Fruit fly (Drosophila melanogaster) whole organism, embryonic: ENCODE results near the gene Nlg2.

Experiments
- Aef1 ChIP-seq: fragments of 200-800 bp; sonication (Bioruptor generic); IDR thresholded peaks from 3 replicates; pipeline ENCODE4 v1.3.6; 2022; ENCODE audit warnings: missing biosample characterization, missing genetic modification characterization
- Atf6 ChIP-seq: fragments of 200-800 bp; sonication (Bioruptor generic); IDR thresholded peaks from 2 replicates; pipeline ENCODE4 v1.3.6; 2022; ENCODE audit warnings: missing biosample characterization, missing genetic modification characterization
- CG10321 ChIP-seq: fragments of 200-800 bp; sonication (Bioruptor generic); IDR thresholded peaks from 2 replicates; pipeline ENCODE4 v1.3.6; 2022; ENCODE audit warnings: missing biosample characterization, missing genetic modification characterization
- CG11398 ChIP-seq: fragments of 200-800 bp; sonication (Bioruptor generic); optimal IDR thresholded peaks from 2 replicates; lab custom pipeline; 2016; ENCODE audit warnings: missing biosample characterization, missing genetic modification characterization
- CG12236 ChIP-seq: fragments of 200-800 bp; sonication (Bioruptor generic); optimal IDR thresholded peaks from 2 replicates; lab custom pipeline; 2016; ENCODE audit warnings: missing biosample characterization, missing genetic modification characterization
- CG12391 ChIP-seq: fragments of 200-800 bp; sonication (Bioruptor generic); optimal IDR thresholded peaks from 3 replicates; lab custom pipeline; 2018; ENCODE audit warnings: missing biosample characterization, mild to moderate bottlenecking, missing genetic modification characterization, moderate library complexity
- CG14441 ChIP-seq: fragments of 200-800 bp; sonication (Bioruptor generic); IDR thresholded peaks from 2 replicates; pipeline ENCODE4 v1.3.6; 2022; ENCODE audit warnings: missing biosample characterization, missing genetic modification characterization
- CG14710 ChIP-seq: fragments of 200-800 bp; sonication (Bioruptor generic); optimal IDR thresholded peaks from 3 replicates; lab custom pipeline; 2019; ENCODE audit warnings: missing biosample characterization, mild to moderate bottlenecking, missing genetic modification characterization, moderate library complexity
- CG14965 ChIP-seq: fragments of 200-800 bp; sonication (Bioruptor generic); optimal IDR thresholded peaks from 2 replicates; lab custom pipeline; 2016; ENCODE audit warnings: missing biosample characterization, missing genetic modification characterization, borderline replicate concordance
- CG1529 ChIP-seq: fragments of 200-800 bp; sonication (Bioruptor generic); optimal IDR thresholded peaks from 3 replicates; lab custom pipeline; 2018; ENCODE audit warnings: missing biosample characterization, missing genetic modification characterization
- CG1602 ChIP-seq: fragments of 200-800 bp; sonication (Bioruptor generic); optimal IDR thresholded peaks from 3 replicates; lab custom pipeline; 2016; ENCODE audit warnings: missing biosample characterization, missing genetic modification characterization
- CG16813 ChIP-seq: fragments of 200-800 bp; sonication (Bioruptor generic); IDR thresholded peaks from 3 replicates; pipeline ENCODE4 v1.3.6; 2022; ENCODE audit warnings: missing biosample characterization, missing genetic modification characterization; ENCODE audit not compliant: partially characterized antibody
- CG17829 ChIP-seq: fragments of 200-800 bp; optimal IDR thresholded peaks from 2 replicates; lab custom pipeline; 2019; ENCODE audit warnings: missing biosample characterization, mild to moderate bottlenecking, missing genetic modification characterization, moderate library complexity
- CG18476 ChIP-seq: fragments of 200-800 bp; sonication (Bioruptor generic); optimal IDR thresholded peaks from 2 replicates; lab custom pipeline; 2016; ENCODE audit warnings: missing biosample characterization, mild to moderate bottlenecking, missing genetic modification characterization
- CG18619 ChIP-seq: fragments of 200-800 bp; sonication (Bioruptor generic); optimal IDR thresholded peaks from 3 replicates; lab custom pipeline; 2017; ENCODE audit warnings: missing biosample characterization, mild to moderate bottlenecking, missing genetic modification characterization
- CG33213 ChIP-seq: fragments of 200-800 bp; sonication (Bioruptor generic); optimal IDR thresholded peaks from 3 replicates; lab custom pipeline; 2016; ENCODE audit warnings: missing biosample characterization, missing genetic modification characterization
- CG33557 ChIP-seq: fragments of 200-800 bp; sonication (Bioruptor generic); optimal IDR thresholded peaks from 2 replicates; lab custom pipeline; 2019; ENCODE audit warnings: missing biosample characterization, mild to moderate bottlenecking, missing genetic modification characterization, moderate library complexity
- CG4617 ChIP-seq: fragments of 200-800 bp; sonication (Bioruptor generic); optimal IDR thresholded peaks from 3 replicates; lab custom pipeline; 2016; ENCODE audit warnings: missing biosample characterization, missing genetic modification characterization, borderline replicate concordance
- CG6765 ChIP-seq: fragments of 200-800 bp; sonication (Bioruptor generic); optimal IDR thresholded peaks from 3 replicates; lab custom pipeline; 2017; ENCODE audit warnings: missing biosample characterization, mild to moderate bottlenecking, missing genetic modification characterization
- CG7556 ChIP-seq: fragments of 200-800 bp; sonication (Bioruptor generic); optimal IDR thresholded peaks from 2 replicates; lab custom pipeline; 2017; ENCODE audit warnings: missing biosample characterization, mild to moderate bottlenecking, missing genetic modification characterization
- CG8388 ChIP-seq: fragments of 200-800 bp; sonication (Bioruptor generic); optimal IDR thresholded peaks from 2 replicates; lab custom pipeline; 2019; ENCODE audit warnings: missing biosample characterization, mild to moderate bottlenecking, missing genetic modification characterization, moderate library complexity
- CHES-1-like ChIP-seq: fragments of 200-800 bp; sonication (Bioruptor generic); optimal IDR thresholded peaks from 2 replicates; lab custom pipeline; 2016; ENCODE audit warnings: missing biosample characterization, missing genetic modification characterization
- CrebB ChIP-seq: fragments of 200-800 bp; sonication (Bioruptor generic); optimal IDR thresholded peaks from 3 replicates; lab custom pipeline; 2018; ENCODE audit warnings: missing biosample characterization, mild to moderate bottlenecking, missing genetic modification characterization
- Dip3 ChIP-seq: fragments of 200-800 bp; sonication (Bioruptor generic); optimal IDR thresholded peaks from 3 replicates; lab custom pipeline; 2016; ENCODE audit warnings: missing biosample characterization, missing genetic modification characterization
- Drgx ChIP-seq: fragments of 200-800 bp; sonication (Bioruptor generic); IDR thresholded peaks from 2 replicates; pipeline ENCODE4 v1.3.6; 2022; ENCODE audit warnings: missing biosample characterization, missing genetic modification characterization
- Eip74EF ChIP-seq, 2 experiments: fragments of 200-800 bp in 1 of 2; fragments of >200 bp in 1 of 2; sonication (Bioruptor generic) in 1 of 2; optimal IDR thresholded peaks; 2 replicates each; lab custom pipeline; 2017 to 2019; ENCODE audit warnings: missing biosample characterization in 2 of 2, missing genetic modification characterization in 2 of 2, mild to moderate bottlenecking in 1 of 2, moderate library complexity in 1 of 2
- Optix ChIP-seq: fragments of 200-800 bp; sonication (Bioruptor generic); IDR thresholded peaks from 3 replicates; pipeline ENCODE4 v1.3.6; 2022; ENCODE audit warnings: missing biosample characterization, missing genetic modification characterization
- PHDP ChIP-seq: fragments of 200-800 bp; sonication (Bioruptor generic); optimal IDR thresholded peaks from 3 replicates; lab custom pipeline; 2018; ENCODE audit warnings: missing biosample characterization, mild to moderate bottlenecking, missing genetic modification characterization, moderate library complexity
- Sin3A ChIP-seq: fragments of >200 bp; optimal IDR thresholded peaks from 2 replicates; lab custom pipeline; 2018
- Taf1 ChIP-seq: fragments of 200-800 bp; sonication (Bioruptor generic); IDR thresholded peaks from 2 replicates; pipeline ENCODE4 v1.3.6; 2022; ENCODE audit warnings: missing biosample characterization, missing genetic modification characterization
- amos ChIP-seq: fragments of 200-800 bp; sonication (Bioruptor generic); IDR thresholded peaks from 2 replicates; pipeline ENCODE4 v1.3.6; 2022; ENCODE audit warnings: missing biosample characterization, missing genetic modification characterization; ENCODE audit not compliant: partially characterized antibody
- ato ChIP-seq: fragments of 200-800 bp; sonication (Bioruptor generic); IDR thresholded peaks from 2 replicates; pipeline ENCODE4 v1.3.6; 2022; ENCODE audit warnings: missing biosample characterization, missing genetic modification characterization; ENCODE audit not compliant: partially characterized antibody
- az2 ChIP-seq: fragments of 200-800 bp; sonication (Bioruptor generic); optimal IDR thresholded peaks from 3 replicates; lab custom pipeline; 2016; ENCODE audit warnings: missing biosample characterization, missing genetic modification characterization
- bigmax ChIP-seq: fragments of 200-800 bp; sonication (Bioruptor generic); optimal IDR thresholded peaks from 2 replicates; lab custom pipeline; 2018; ENCODE audit warnings: missing biosample characterization, mild to moderate bottlenecking, missing genetic modification characterization
- danr ChIP-seq: fragments of 200-800 bp; sonication (Bioruptor generic); IDR thresholded peaks from 2 replicates; pipeline ENCODE4 v1.3.6; 2022; ENCODE audit warnings: missing biosample characterization, missing genetic modification characterization
- dm ChIP-seq: fragments of 200-800 bp; sonication (Bioruptor generic); optimal IDR thresholded peaks from 3 replicates; lab custom pipeline; 2016; ENCODE audit warnings: missing biosample characterization, missing genetic modification characterization
- en ChIP-seq: fragments of 200-800 bp; sonication (Bioruptor generic); optimal IDR thresholded peaks from 2 replicates; lab custom pipeline; 2016; ENCODE audit warnings: missing biosample characterization, missing genetic modification characterization
- esg ChIP-seq: fragments of 200-800 bp; sonication (Bioruptor generic); conservative IDR thresholded peaks from 2 replicates; pipeline ENCODE4 v1.3.6; 2022; ENCODE audit warnings: missing biosample characterization, missing genetic modification characterization
- ewg ChIP-seq: fragments of 200-800 bp; sonication (Bioruptor generic); optimal IDR thresholded peaks from 3 replicates; lab custom pipeline; 2017; ENCODE audit warnings: mild to moderate bottlenecking, missing biosample characterization, missing genetic modification reagents, missing genetic modification characterization
- fd96Cb ChIP-seq: fragments of 200-800 bp; sonication (Bioruptor generic); optimal IDR thresholded peaks from 2 replicates; lab custom pipeline; 2018; ENCODE audit warnings: missing biosample characterization, mild to moderate bottlenecking, missing genetic modification characterization, moderate library complexity
- hth ChIP-seq: fragments of >200 bp; optimal IDR thresholded peaks from 2 replicates; lab custom pipeline; 2017; ENCODE audit warnings: inconsistent platforms
- insv ChIP-seq, 2 experiments: fragments of 200-800 bp; sonication (Bioruptor generic); optimal IDR thresholded peaks; 3 replicates each; lab custom pipeline; 2016 to 2018; ENCODE audit warnings: missing biosample characterization in 2 of 2, missing genetic modification characterization in 2 of 2
- jing ChIP-seq: fragments of 200-800 bp; sonication (Bioruptor generic); optimal IDR thresholded peaks from 2 replicates; lab custom pipeline; 2018; ENCODE audit warnings: missing biosample characterization, mild to moderate bottlenecking, missing genetic modification characterization
- lmd ChIP-seq: fragments of 200-800 bp; sonication (Bioruptor generic); IDR thresholded peaks from 2 replicates; pipeline ENCODE4 v1.3.6; 2022; ENCODE audit warnings: missing biosample characterization, missing genetic modification characterization
- phol ChIP-seq: fragments of 200-800 bp; sonication (Bioruptor generic); optimal IDR thresholded peaks from 3 replicates; lab custom pipeline; 2018; ENCODE audit warnings: missing biosample characterization, mild to moderate bottlenecking, missing genetic modification characterization, moderate library complexity
- psq ChIP-seq: fragments of 200-800 bp; sonication (Bioruptor generic); optimal IDR thresholded peaks from 2 replicates; lab custom pipeline; 2017; ENCODE audit warnings: missing biosample characterization, missing genetic modification characterization
- pzg ChIP-seq: fragments of 200-800 bp; sonication (Bioruptor generic); optimal IDR thresholded peaks from 3 replicates; lab custom pipeline; 2018; ENCODE audit warnings: missing biosample characterization, mild to moderate bottlenecking, missing genetic modification characterization, moderate library complexity
- rib ChIP-seq: fragments of 200-800 bp; sonication (Bioruptor generic); IDR thresholded peaks from 2 replicates; pipeline ENCODE4 v1.3.6; 2022; ENCODE audit warnings: missing biosample characterization, missing genetic modification characterization
- shn ChIP-seq: fragments of 200-800 bp; sonication (Bioruptor generic); optimal IDR thresholded peaks from 3 replicates; lab custom pipeline; 2016; ENCODE audit warnings: missing biosample characterization, missing genetic modification characterization
- stc ChIP-seq: fragments of 200-800 bp; sonication (Bioruptor generic); IDR thresholded peaks from 2 replicates; pipeline ENCODE4 v1.3.6; 2022; ENCODE audit warnings: missing biosample characterization, missing genetic modification characterization
- unc-4 ChIP-seq: fragments of 200-800 bp; sonication (Bioruptor generic); IDR thresholded peaks from 2 replicates; pipeline ENCODE4 v1.3.6; 2022; ENCODE audit warnings: missing biosample characterization, missing genetic modification characterization; ENCODE audit not compliant: partially characterized antibody
- wek ChIP-seq: fragments of 200-800 bp; sonication (Bioruptor generic); optimal IDR thresholded peaks from 3 replicates; lab custom pipeline; 2018; ENCODE audit warnings: missing biosample characterization, mild to moderate bottlenecking, missing genetic modification characterization, moderate library complexity

The Nlg2 gene

dm6 chr2L:6913964-6914363 is 39.3 kb downstream of the Nlg2 start, which contains the start of gene Wee1 (continued):
- TF ChIP-seq CG18476 (GFP tag; lab: Kevin White, UChicago) = no peak
- TF ChIP-seq unc-4 (GFP tag; lab: Robert Waterston, UW) = peak; percentile 16; the same call in 1 of the 2 replicates
- TF ChIP-seq az2 (GFP tag; lab: Kevin White, UChicago) = no peak
- no peak for TF ChIP-seq CG18619 (GFP tag; lab: Kevin White, UChicago)
- no peak for TF ChIP-seq CG6765 (GFP tag; lab: Kevin White, UChicago)
- peak; percentile 59 for TF ChIP-seq bigmax (GFP tag; lab: Kevin White, UChicago)
- TF ChIP-seq lmd = no peak
- TF ChIP-seq CG14710 = peak; percentile 58
- no peak for TF ChIP-seq CG12236 (GFP tag; lab: Kevin White, UChicago)
- no peak for TF ChIP-seq fd96Cb (tag; lab: Kevin White, UChicago)
- no peak for TF ChIP-seq CG14965 (GFP tag; lab: Kevin White, UChicago)
- no peak for TF ChIP-seq Drgx (GFP tag; lab: Robert Waterston, UW)
- peak; percentile 23 for TF ChIP-seq Sin3A (lab: Kevin White, UChicago)
- no peak for TF ChIP-seq CG33557 (GFP tag; lab: Kevin White, UChicago)
- no peak for TF ChIP-seq jing (GFP tag; lab: Kevin White, UChicago)
- TF ChIP-seq Eip74EF (GFP tag; optimal IDR thresholded peaks at IDR 0.05; lab: Kevin White, UChicago) = no peak
- TF ChIP-seq Optix = no peak
- no peak for TF ChIP-seq CG8388 (GFP tag; lab: Kevin White, UChicago)
- TF ChIP-seq CHES-1-like = peak; percentile 66
- no peak for TF ChIP-seq ato (GFP tag; lab: Robert Waterston, UW)
- no peak for TF ChIP-seq Aef1 (GFP tag; lab: Robert Waterston, UW)
- TF ChIP-seq CG11398 (GFP tag; lab: Kevin White, UChicago) = no peak
- TF ChIP-seq Taf1 (GFP tag; lab: Robert Waterston, UW) = no peak
- TF ChIP-seq CrebB (tag; lab: Kevin White, UChicago) = no peak
- peak; percentile 96 for TF ChIP-seq pzg (GFP tag; lab: Kevin White, UChicago)
- no peak for TF ChIP-seq PHDP (tag; lab: Kevin White, UChicago)
- peak; percentile 50 for TF ChIP-seq CG17829 (tag; lab: Kevin White, UChicago)
- TF ChIP-seq stc (GFP tag; lab: Robert Waterston, UW) = no peak
- no peak for TF ChIP-seq CG14441
- TF ChIP-seq CG1602 (GFP tag; lab: Kevin White, UChicago) = no peak
- no peak for TF ChIP-seq amos
- peak; percentile 40 for TF ChIP-seq phol (tag; lab: Kevin White, UChicago)
- TF ChIP-seq insv (GFP tag; optimal IDR thresholded peaks at IDR 0.05; lab: Kevin White, UChicago) = no peak
- TF ChIP-seq ewg = peak; percentile 25
- no peak for TF ChIP-seq CG7556 (GFP tag; lab: Kevin White, UChicago)
- TF ChIP-seq danr = no peak
- TF ChIP-seq en = no peak
- no peak for TF ChIP-seq CG1529 (GFP tag; lab: Kevin White, UChicago)
- TF ChIP-seq shn (GFP tag; lab: Kevin White, UChicago) = no peak
- TF ChIP-seq esg (GFP tag; lab: Robert Waterston, UW) = no peak
- no peak for TF ChIP-seq psq (GFP tag; lab: Kevin White, UChicago)
- peak; percentile 39 for TF ChIP-seq CG12391 (tag; lab: Kevin White, UChicago)
- TF ChIP-seq dm (GFP tag; lab: Kevin White, UChicago) = peak; percentile 52
- peak; percentile 78 for TF ChIP-seq CG4617 (GFP tag; lab: Kevin White, UChicago)
- no peak for TF ChIP-seq Atf6 (GFP tag; lab: Robert Waterston, UW)
- TF ChIP-seq wek (GFP tag; lab: Kevin White, UChicago) = no peak
- TF ChIP-seq CG16813 = no peak; the same call in 2 of the 3 replicates
- TF ChIP-seq Dip3 = no peak
- peak; percentile 40 for TF ChIP-seq CG33213 (GFP tag; lab: Kevin White, UChicago)
- TF ChIP-seq hth (lab: Kevin White, UChicago) = no peak
- TF ChIP-seq CG10321 = no peak
- TF ChIP-seq rib = no peak
